Fruit fly (Drosophila melanogaster) S2 (cell line): ENCODE measurements around the gene Mrtf.

Experiments used
- CG8478 ChIP-seq: fragments of >200 bp; optimal IDR thresholded peaks from 2 replicates; lab custom pipeline; 2018
- CTCF ChIP-seq, 2 experiments: fragments of >200 bp; optimal IDR thresholded peaks; 2 replicates each; lab custom pipeline; 2018

DNA sequence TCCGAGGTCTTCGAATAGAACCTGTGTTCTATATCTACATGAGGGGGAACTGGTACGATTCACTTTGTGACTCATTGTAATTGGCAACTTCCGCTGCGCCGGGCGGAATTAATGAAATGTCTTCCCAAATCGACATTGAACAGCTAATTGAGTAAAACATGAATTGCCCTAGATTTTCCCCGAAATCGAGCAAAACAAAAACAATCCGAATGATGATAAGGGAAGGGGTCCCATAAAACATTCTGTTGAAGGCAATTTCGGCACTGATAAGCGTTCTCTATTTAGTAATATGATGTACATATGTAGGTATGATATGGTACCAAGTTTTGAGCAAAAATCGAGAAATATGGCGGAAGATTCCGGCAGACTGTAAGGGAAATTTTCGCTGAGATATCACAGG is 43.4 kb upstream of the Mrtf start:
- no peak for TF ChIP-seq CTCF (optimal IDR thresholded peaks at IDR 0.05; lab: Kevin White, UChicago)
- no peak for TF ChIP-seq CG8478 (lab: Kevin White, UChicago)
